Worm (Caenorhabditis elegans): ENCODE results near the gene T16G1.3.

T16G1.3 gene

ce11 chrV:12970575-12971160 is 26.5 kb upstream of the T16G1.3 start, which contains the start of gene pnn-1:
Gene pnn-1 (plus strand): TSS chrV:12971110.
- TF ChIP-seq vab-7 (GFP tag; IDR thresholded peaks at IDR 0.05) (no peak), nhr-42 (GFP tag; IDR thresholded peaks at IDR 0.05) (no peak), lin-38 (GFP tag; IDR thresholded peaks at IDR 0.05) (peak; percentile 75), dmd-9 (GFP tag; IDR thresholded peaks at IDR 0.05) (no peak), D1046.2 (GFP tag; IDR thresholded peaks at IDR 0.05) (no peak), F49E8.2 (tag; optimal IDR thresholded peaks at IDR 0.05; ENCODE audit: borderline replicate concordance) (no peak), mep-1 (tag; optimal IDR thresholded peaks at IDR 0.05) (peak; percentile 19), ces-1 (GFP tag; optimal IDR thresholded peaks at IDR 0.05) (no peak), fkh-10 (GFP tag; optimal IDR thresholded peaks at IDR 0.05) (no peak), mdl-1 (tag; optimal IDR thresholded peaks at IDR 0.05) (no peak), tra-1 (GFP tag; IDR thresholded peaks at IDR 0.05) (no peak), snpc-4 (tag; optimal IDR thresholded peaks at IDR 0.05) (no peak), ZK546.5 (tag; optimal IDR thresholded peaks at IDR 0.05) (no peak), Y105C5A.15 (GFP tag; IDR thresholded peaks at IDR 0.05) (no peak), dpl-1 (GFP tag; optimal IDR thresholded peaks at IDR 0.05) (peak; percentile 50), lin-13 (GFP tag; optimal IDR thresholded peaks at IDR 0.05) (no peak), zag-1 (tag; optimal IDR thresholded peaks at IDR 0.05) (no peak), mxl-2 (GFP tag; conservative IDR thresholded peaks at IDR 0.05) (no peak), nhr-28 (tag; optimal IDR thresholded peaks at IDR 0.05) (no peak), daf-8 (GFP tag; IDR thresholded peaks at IDR 0.05) (no peak), nhr-111 (GFP tag; optimal IDR thresholded peaks at IDR 0.05) (no peak), duxl-1 (tag; optimal IDR thresholded peaks at IDR 0.05; ENCODE audit: poor library complexity) (no peak), T20F7.1 (GFP tag; optimal IDR thresholded peaks at IDR 0.05) (peak; percentile 74), nhr-6 (tag; optimal IDR thresholded peaks at IDR 0.05) (peak; percentile 44), set-16 (GFP tag; IDR thresholded peaks at IDR 0.05) (no peak), mes-2 (tag; optimal IDR thresholded peaks at IDR 0.05; ENCODE audit: poor library complexity, severe bottlenecking) (peak; percentile 68), lsy-2 (tag; optimal IDR thresholded peaks at IDR 0.05) (peak in 1 of 2 experiments; percentile 90), mxl-3 (GFP tag; optimal IDR thresholded peaks at IDR 0.05) (no peak), dve-1 (tag; optimal IDR thresholded peaks at IDR 0.05; ENCODE audit: insufficient read depth) (peak; percentile 34), T26A8.4 (GFP tag; IDR thresholded peaks at IDR 0.05) (no peak), ama-1 (optimal IDR thresholded peaks at IDR 0.05) (no peak), egl-27 (tag; optimal IDR thresholded peaks at IDR 0.05) (no peak)

ce11 chrV:12968555-12968954 is 24.4 kb upstream of the T16G1.3 start, which contains the start of gene lin-46:
Gene lin-46 (plus strand): TSS chrV:12968855.
- no peak for TF ChIP-seq daf-8 (GFP tag; IDR thresholded peaks at IDR 0.05)
- TF ChIP-seq skn-1 (tag; optimal IDR thresholded peaks at IDR 0.05): no peak
- TF ChIP-seq ZK546.5 (tag; optimal IDR thresholded peaks at IDR 0.05): no peak
- TF ChIP-seq daf-12 (tag; optimal IDR thresholded peaks at IDR 0.05): no peak
- no peak for TF ChIP-seq ZK337.2 (GFP tag; IDR thresholded peaks at IDR 0.05)
- TF ChIP-seq F26F4.8 (GFP tag; conservative IDR thresholded peaks at IDR 0.05): no peak
- no peak for TF ChIP-seq pha-4 (GFP tag; IDR thresholded peaks at IDR 0.05)
- TF ChIP-seq pha-4 (tag; optimal IDR thresholded peaks at IDR 0.05): no peak
- no peak for TF ChIP-seq gei-8 (GFP tag; optimal IDR thresholded peaks at IDR 0.05)
- TF ChIP-seq mdl-1 (tag; optimal IDR thresholded peaks at IDR 0.05): no peak
- no peak for TF ChIP-seq mes-2 (tag; optimal IDR thresholded peaks at IDR 0.05; ENCODE audit: poor library complexity, severe bottlenecking)
- no peak for TF ChIP-seq ceh-82 (tag; optimal IDR thresholded peaks at IDR 0.05)
- no peak for TF ChIP-seq nhr-77 (tag; optimal IDR thresholded peaks at IDR 0.05)
- no peak for TF ChIP-seq T26A8.4 (GFP tag; IDR thresholded peaks at IDR 0.05)
- TF ChIP-seq lir-3 (tag; optimal IDR thresholded peaks at IDR 0.05): no peak
- TF ChIP-seq ctbp-1 (GFP tag; IDR thresholded peaks at IDR 0.05): no peak
- TF ChIP-seq ceh-28 (tag; optimal IDR thresholded peaks at IDR 0.05): no peak

Data from whole organism, L4 larva.